Worm (Caenorhabditis elegans): ENCODE results near the gene H06H21.8.

H06H21.8 gene

DNA sequence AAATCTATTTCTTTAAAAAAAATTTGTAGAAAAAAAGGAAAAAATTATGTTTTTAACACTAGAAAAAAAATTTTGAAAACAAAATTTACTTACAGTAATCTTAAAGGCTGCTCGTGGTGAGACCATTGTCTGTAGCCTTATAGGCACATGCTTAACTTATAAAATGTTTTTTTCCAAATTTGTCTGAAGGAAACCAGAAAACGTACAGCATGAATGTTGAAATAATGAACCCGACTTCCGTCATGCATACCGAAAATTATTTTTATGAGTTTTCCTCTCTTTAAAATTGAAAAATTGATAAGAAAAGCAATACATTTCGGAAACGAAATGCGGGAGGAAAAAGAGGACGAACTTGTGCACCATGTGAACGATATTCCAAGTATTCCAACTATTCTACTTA, 49.1 kb downstream of the H06H21.8 start, which contains the start of gene R11E3.2:
R11E3.2 (plus strand) TSS at position 301 of the 400 bp plus-strand sequence.
- TF ChIP-seq him-1 (tag; optimal IDR thresholded peaks at IDR 0.05), result no peak
- no peak for TF ChIP-seq W03F9.2 (tag; optimal IDR thresholded peaks at IDR 0.05)

Data from whole organism, L4/young adult.